Comparison of ENCODE assay signal across 2 fruit fly cellular contexts in genomic region chr3R:5073809-5074208, dm6.
TF ChIP-seq lines count a peak whose summit lies in the region.

No protein-coding gene starts in this region.

- no peak for TF ChIP-seq CTCF in whole organism, embryonic (GFP tag; optimal IDR thresholded peaks at IDR 0.05; lab: Kevin White, UChicago)

TF ChIP-seq in whole organism, embryonic, 481 proteins besides CTCF, POLR2A, EP300 and RAD21 (continues in another document):
- TF ChIP-seq CG18476 (GFP tag; optimal IDR thresholded peaks at IDR 0.05; lab: Kevin White, UChicago) (no peak), oc (tag; optimal IDR thresholded peaks at IDR 0.05; lab: Kevin White, UChicago) (no peak), sug (tag; optimal IDR thresholded peaks at IDR 0.05; lab: Kevin White, UChicago) (peak; percentile 73), sqz (GFP tag; optimal IDR thresholded peaks at IDR 0.05; lab: Kevin White, UChicago) (no peak), CG2129 (GFP tag; IDR thresholded peaks at IDR 0.05; lab: Robert Waterston, UW; ENCODE audit: partially characterized antibody) (no peak), NfI (GFP tag; optimal IDR thresholded peaks at IDR 0.05; lab: Kevin White, UChicago) (no peak), Neu2 (GFP tag; optimal IDR thresholded peaks at IDR 0.05; lab: Kevin White, UChicago; ENCODE audit: borderline replicate concordance) (no peak), CG2875 (GFP tag; optimal IDR thresholded peaks at IDR 0.05; lab: Kevin White, UChicago) (no peak), rib (GFP tag; IDR thresholded peaks at IDR 0.05; lab: Robert Waterston, UW) (no peak), HmgZ (tag; optimal IDR thresholded peaks at IDR 0.05; lab: Kevin White, UChicago) (no peak), lov (optimal IDR thresholded peaks at IDR 0.05; lab: Kevin White, UChicago) (no peak), lov (GFP tag; IDR thresholded peaks at IDR 0.05; lab: Robert Waterston, UW) (no peak), CG33213 (GFP tag; optimal IDR thresholded peaks at IDR 0.05; lab: Kevin White, UChicago) (no peak), CG18764 (GFP tag; optimal IDR thresholded peaks at IDR 0.05; lab: Kevin White, UChicago) (no peak), CG12299 (tag; optimal IDR thresholded peaks at IDR 0.05; lab: Kevin White, UChicago) (no peak), Hr39 (optimal IDR thresholded peaks at IDR 0.05; lab: Kevin White, UChicago) (no peak), CG12942 (GFP tag; optimal IDR thresholded peaks at IDR 0.05; lab: Kevin White, UChicago) (no peak), Fer2 (tag; optimal IDR thresholded peaks at IDR 0.05; lab: Kevin White, UChicago) (no peak), gro (GFP tag; optimal IDR thresholded peaks at IDR 0.05; lab: Kevin White, UChicago) (no peak), CG11560 (tag; IDR thresholded peaks at IDR 0.05; lab: Robert Waterston, UW) (no peak), CG12769 (tag; optimal IDR thresholded peaks at IDR 0.05; lab: Kevin White, UChicago) (peak; percentile 27), CG32772 (GFP tag; IDR thresholded peaks at IDR 0.05; lab: Robert Waterston, UW) (no peak), bcd (GFP tag; optimal IDR thresholded peaks at IDR 0.05; lab: Kevin White, UChicago) (no peak), chinmo (GFP tag; IDR thresholded peaks at IDR 0.05; lab: Robert Waterston, UW; ENCODE audit: partially characterized antibody) (0 out of 4 replicates have a peak, but pooled peaks have one; percentile 67), jumu (GFP tag; optimal IDR thresholded peaks at IDR 0.05; lab: Kevin White, UChicago) (no peak), CG7987 (GFP tag; optimal IDR thresholded peaks at IDR 0.05; lab: Kevin White, UChicago) (no peak), CG4707 (GFP tag; optimal IDR thresholded peaks at IDR 0.05; lab: Kevin White, UChicago) (no peak), HLH3B (GFP tag; IDR thresholded peaks at IDR 0.05; lab: Robert Waterston, UW) (no peak), Awh (GFP tag; IDR thresholded peaks at IDR 0.05; lab: Robert Waterston, UW) (no peak), B-H2 (GFP tag; optimal IDR thresholded peaks at IDR 0.05; lab: Kevin White, UChicago) (no peak), da (GFP tag; optimal IDR thresholded peaks at IDR 0.05; lab: Kevin White, UChicago) (no peak), fd102C (GFP tag; optimal IDR thresholded peaks at IDR 0.05; lab: Kevin White, UChicago) (no peak), Dad (GFP tag; optimal IDR thresholded peaks at IDR 0.05; lab: Kevin White, UChicago) (no peak), Pdp1 (GFP tag; optimal IDR thresholded peaks at IDR 0.05; lab: Kevin White, UChicago) (no peak), CG14860 (GFP tag; IDR thresholded peaks at IDR 0.05; lab: Robert Waterston, UW; ENCODE audit: partially characterized antibody) (no peak), CG16813 (GFP tag; IDR thresholded peaks at IDR 0.05; lab: Robert Waterston, UW; ENCODE audit: partially characterized antibody) (no peak), CG2199 (GFP tag; IDR thresholded peaks at IDR 0.05; lab: Robert Waterston, UW) (no peak), lab (GFP tag; optimal IDR thresholded peaks at IDR 0.05; lab: Kevin White, UChicago) (peak; percentile 41), kni (GFP tag; optimal IDR thresholded peaks at IDR 0.05; lab: Kevin White, UChicago) (peak; percentile 47), CG12219 (GFP tag; optimal IDR thresholded peaks at IDR 0.05; lab: Kevin White, UChicago) (no peak), GATAe (GFP tag; conservative IDR thresholded peaks at IDR 0.05; lab: Robert Waterston, UW) (no peak; the same call in 1 of the 2 replicates), CG12391 (tag; optimal IDR thresholded peaks at IDR 0.05; lab: Kevin White, UChicago) (no peak), danr (GFP tag; IDR thresholded peaks at IDR 0.05; lab: Robert Waterston, UW) (no peak), sd (tag; optimal IDR thresholded peaks at IDR 0.05; lab: Kevin White, UChicago) (peak; percentile 58), Ets65A (GFP tag; lab: Kevin White, UChicago) (no peak), Blimp-1 (GFP tag; optimal IDR thresholded peaks at IDR 0.05; lab: Kevin White, UChicago) (no peak), fd64A (GFP tag; optimal IDR thresholded peaks at IDR 0.05; lab: Kevin White, UChicago) (no peak)

TF ChIP-seq in whole organism, pupa, 21 proteins besides CTCF, POLR2A, EP300 and RAD21:
- TF ChIP-seq CG10348 (GFP tag; IDR thresholded peaks at IDR 0.05; lab: Robert Waterston, UW) (no peak), CG4496 (GFP tag; IDR thresholded peaks at IDR 0.05; lab: Robert Waterston, UW) (0 out of 3 replicates have a peak, but pooled peaks have one; percentile 32)
